Worm (Caenorhabditis elegans) whole organism, young adult: ENCODE measurements around the gene R53.8.
A peak's percentile ranks its signal among the peaks of the same experiment; 100 is the strongest.

Experiments
- B0261.1 ChIP-seq: sonication (generic microtip); optimal IDR thresholded peaks from 2 replicates; lab custom pipeline; 2016; ENCODE audit warnings: mild to moderate bottlenecking, missing genetic modification characterization, moderate library complexity, missing compliant biosample characterization
- F10E7.11 ChIP-seq: sonication (generic microtip); optimal IDR thresholded peaks from 2 replicates; lab custom pipeline; 2017; ENCODE audit warnings: mild to moderate bottlenecking, missing genetic modification characterization, moderate library complexity, missing compliant biosample characterization
- F23B12.7 ChIP-seq: sonication (generic microtip); optimal IDR thresholded peaks from 2 replicates; lab custom pipeline; 2017; ENCODE audit warnings: missing genetic modification characterization, mild to moderate bottlenecking, missing compliant biosample characterization, antibody characterized with exemption, moderate library complexity; ENCODE audit not compliant: insufficient read depth
- F37B4.10 ChIP-seq: fragments of 200-800 bp; sonication (Bioruptor generic); IDR thresholded peaks from 2 replicates; pipeline ENCODE4 v1.3.6; 2022; ENCODE audit warnings: missing genetic modification characterization, missing compliant biosample characterization
- F39B2.1 ChIP-seq: fragments of 200-800 bp; sonication (Bioruptor generic); IDR thresholded peaks from 2 replicates; pipeline ENCODE4 v1.3.6; 2022; ENCODE audit warnings: missing genetic modification reagents, missing genetic modification characterization, missing compliant biosample characterization
- T26A5.8 ChIP-seq: sonication (generic microtip); optimal IDR thresholded peaks from 2 replicates; lab custom pipeline; 2016; ENCODE audit warnings: missing genetic modification characterization, missing compliant biosample characterization
- Y53G8AR.9 ChIP-seq: fragments of 200-800 bp; sonication (Bioruptor generic); conservative IDR thresholded peaks from 2 replicates; pipeline ENCODE4 v1.3.6; 2022; ENCODE audit warnings: missing genetic modification reagents, missing genetic modification characterization, missing compliant biosample characterization
- Y56A3A.18 ChIP-seq: fragments of 200-800 bp; sonication (Bioruptor generic); IDR thresholded peaks from 2 replicates; pipeline ENCODE4 v1.3.6; 2022; ENCODE audit warnings: missing genetic modification reagents, missing genetic modification characterization, missing compliant biosample characterization
- Y79H2A.3 ChIP-seq: fragments of 200-800 bp; sonication (Bioruptor generic); conservative IDR thresholded peaks from 2 replicates; pipeline ENCODE4 v1.3.6; 2022; ENCODE audit warnings: missing genetic modification reagents, missing genetic modification characterization, missing compliant biosample characterization
- akir-1 ChIP-seq: fragments of 200-800 bp; sonication (Bioruptor generic); optimal IDR thresholded peaks from 2 replicates; lab custom pipeline; 2018; ENCODE audit warnings: mild to moderate bottlenecking, missing genetic modification characterization, moderate library complexity, missing compliant biosample characterization
- ama-1 ChIP-seq, 3 experiments: fragments of 150-350 bp in 1 of 3; sonication (generic microtip) in 2 of 3; optimal IDR thresholded peaks; 2 replicates each; lab custom pipeline; 2014 to 2018; ENCODE audit warnings: missing biosample characterization in 2 of 3, missing genetic modification characterization in 2 of 3, missing genetic modification reagents in 2 of 3
- aptf-2 ChIP-seq: fragments of 200-800 bp; sonication (Bioruptor generic); conservative IDR thresholded peaks from 2 replicates; pipeline ENCODE4 v1.3.6; 2022; ENCODE audit warnings: missing genetic modification reagents, missing genetic modification characterization, missing compliant biosample characterization
- aptf-3 ChIP-seq: fragments of 200-800 bp; sonication (Bioruptor generic); IDR thresholded peaks from 2 replicates; pipeline ENCODE4 v1.3.6; 2022; ENCODE audit warnings: missing genetic modification characterization, missing compliant biosample characterization
- athp-1 ChIP-seq: sonication (generic microtip); optimal IDR thresholded peaks from 2 replicates; lab custom pipeline; 2017; ENCODE audit warnings: mild to moderate bottlenecking, missing genetic modification characterization, missing compliant biosample characterization
- attf-3 ChIP-seq: fragments of 200-800 bp; sonication (Bioruptor generic); conservative IDR thresholded peaks from 2 replicates; pipeline ENCODE4 v1.3.6; 2022; ENCODE audit warnings: missing genetic modification reagents, missing genetic modification characterization, missing compliant biosample characterization
- attf-5 ChIP-seq: fragments of 200-800 bp; sonication (Bioruptor generic); optimal IDR thresholded peaks from 2 replicates; lab custom pipeline; 2018; ENCODE audit warnings: mild to moderate bottlenecking, missing genetic modification characterization, missing compliant biosample characterization
- bed-1 ChIP-seq: fragments of 200-800 bp; sonication (Bioruptor generic); IDR thresholded peaks from 2 replicates; pipeline ENCODE4 v1.3.6; 2022; ENCODE audit warnings: missing genetic modification reagents, missing genetic modification characterization, missing compliant biosample characterization
- cebp-1 ChIP-seq, 2 experiments: fragments of 200-800 bp in 1 of 2; sonication (Bioruptor generic) in 1 of 2; sonication (generic microtip) in 1 of 2; IDR thresholded peaks in 1 of 2; optimal IDR thresholded peaks in 1 of 2; 2 replicates each; pipeline versions ENCODE4 v1.3.6 to Lab custom; 2017 to 2022; ENCODE audit warnings: missing compliant biosample characterization in 2 of 2, missing genetic modification characterization in 2 of 2, mild to moderate bottlenecking in 1 of 2, missing genetic modification reagents in 1 of 2, moderate library complexity in 1 of 2
- ceh-79 ChIP-seq: sonication (generic microtip); optimal IDR thresholded peaks from 2 replicates; lab custom pipeline; 2017; ENCODE audit warnings: mild to moderate bottlenecking, missing genetic modification characterization, missing compliant biosample characterization
- ceh-91 ChIP-seq: fragments of 200-800 bp; sonication (Bioruptor generic); IDR thresholded peaks from 2 replicates; pipeline ENCODE4 v1.3.6; 2022; ENCODE audit warnings: missing genetic modification reagents, missing genetic modification characterization, missing compliant biosample characterization
- chd-7 ChIP-seq: sonication (generic microtip); optimal IDR thresholded peaks from 2 replicates; lab custom pipeline; 2016; ENCODE audit warnings: mild to moderate bottlenecking, missing genetic modification characterization, moderate library complexity, missing compliant biosample characterization
- die-1 ChIP-seq: sonication (generic microtip); optimal IDR thresholded peaks from 2 replicates; lab custom pipeline; 2016; ENCODE audit warnings: missing genotype, mild to moderate bottlenecking, missing genetic modification characterization, missing compliant biosample characterization
- dpff-1 ChIP-seq: sonication (generic microtip); optimal IDR thresholded peaks from 2 replicates; lab custom pipeline; 2017; ENCODE audit warnings: mild to moderate bottlenecking, missing genetic modification characterization, missing compliant biosample characterization
- efl-1 ChIP-seq: fragments of 150-350 bp; optimal IDR thresholded peaks from 2 replicates; lab custom pipeline; 2014; ENCODE audit warnings: missing biosample characterization, missing genetic modification reagents, missing genetic modification characterization
- egl-18 ChIP-seq: fragments of 200-800 bp; sonication (Bioruptor generic); IDR thresholded peaks from 2 replicates; pipeline ENCODE4 v1.3.6; 2022; ENCODE audit warnings: missing genetic modification reagents, missing genetic modification characterization, missing compliant biosample characterization
- egl-44 ChIP-seq: fragments of 200-800 bp; sonication (Bioruptor generic); IDR thresholded peaks from 2 replicates; pipeline ENCODE4 v1.3.6; 2022; ENCODE audit warnings: missing genetic modification reagents, missing genetic modification characterization, missing compliant biosample characterization
- hlh-26 ChIP-seq: fragments of 200-800 bp; sonication (Bioruptor generic); conservative IDR thresholded peaks from 2 replicates; pipeline ENCODE4 v1.3.6; 2022; ENCODE audit warnings: missing genetic modification reagents, missing genetic modification characterization, missing compliant biosample characterization
- lin-40 ChIP-seq: sonication (generic microtip); optimal IDR thresholded peaks from 2 replicates; lab custom pipeline; 2016; ENCODE audit warnings: missing genetic modification characterization, mild to moderate bottlenecking, missing compliant biosample characterization, missing genotype, missing genetic modification reagents
- lsl-1 ChIP-seq: fragments of 200-800 bp; sonication (Bioruptor generic); optimal IDR thresholded peaks from 2 replicates; lab custom pipeline; 2018; ENCODE audit warnings: mild to moderate bottlenecking, missing genetic modification characterization, moderate library complexity, missing compliant biosample characterization
- lsy-27 ChIP-seq: sonication (generic microtip); optimal IDR thresholded peaks from 2 replicates; lab custom pipeline; 2017; ENCODE audit warnings: missing genetic modification characterization, mild to moderate bottlenecking, missing compliant biosample characterization, antibody characterized with exemption, missing genotype, borderline replicate concordance; ENCODE audit not compliant: insufficient read depth
- madf-3 ChIP-seq: fragments of 200-800 bp; sonication (Bioruptor generic); IDR thresholded peaks from 2 replicates; pipeline ENCODE4 v1.3.6; 2022; ENCODE audit warnings: missing genetic modification reagents, missing genetic modification characterization, missing compliant biosample characterization
- madf-6 ChIP-seq: fragments of 200-800 bp; sonication (Bioruptor generic); IDR thresholded peaks from 2 replicates; pipeline ENCODE4 v1.3.6; 2022; ENCODE audit warnings: missing genetic modification reagents, missing genetic modification characterization, missing compliant biosample characterization
- mes-4 ChIP-seq: sonication (generic microtip); optimal IDR thresholded peaks from 2 replicates; lab custom pipeline; 2016; ENCODE audit warnings: missing genotype, missing genetic modification characterization, missing compliant biosample characterization
- nhr-120 ChIP-seq: fragments of 200-800 bp; sonication (Bioruptor generic); IDR thresholded peaks from 2 replicates; pipeline ENCODE4 v1.3.6; 2022; ENCODE audit warnings: missing genetic modification characterization, missing compliant biosample characterization
- nhr-179 ChIP-seq: sonication (generic microtip); optimal IDR thresholded peaks from 2 replicates; lab custom pipeline; 2016; ENCODE audit warnings: mild to moderate bottlenecking, missing genetic modification characterization, missing compliant biosample characterization
- nhr-27 ChIP-seq: fragments of 200-800 bp; sonication (Bioruptor generic); optimal IDR thresholded peaks from 2 replicates; lab custom pipeline; 2018; ENCODE audit warnings: mild to moderate bottlenecking, missing genetic modification characterization, moderate library complexity, missing compliant biosample characterization
- nhr-80 ChIP-seq: sonication (generic microtip); optimal IDR thresholded peaks from 2 replicates; lab custom pipeline; 2016; ENCODE audit warnings: missing genetic modification characterization, missing compliant biosample characterization
- pbrm-1 ChIP-seq: fragments of 200-800 bp; sonication (Bioruptor generic); IDR thresholded peaks from 2 replicates; pipeline ENCODE4 v1.3.6; 2022; ENCODE audit warnings: missing genetic modification reagents, missing genetic modification characterization, missing compliant biosample characterization
- repo-1 ChIP-seq: sonication (generic microtip); optimal IDR thresholded peaks from 2 replicates; lab custom pipeline; 2017; ENCODE audit warnings: mild to moderate bottlenecking, missing genetic modification characterization, missing compliant biosample characterization
- snpc-3.4 ChIP-seq: sonication (generic microtip); optimal IDR thresholded peaks from 2 replicates; lab custom pipeline; 2017; ENCODE audit warnings: missing genetic modification characterization, mild to moderate bottlenecking, missing compliant biosample characterization, antibody characterized with exemption, moderate library complexity, missing genotype, missing genetic modification reagents
- somi-1 ChIP-seq: fragments of 200-800 bp; sonication (Bioruptor generic); optimal IDR thresholded peaks from 2 replicates; lab custom pipeline; 2018; ENCODE audit warnings: mild to moderate bottlenecking, missing genetic modification characterization, missing compliant biosample characterization
- tbx-9 ChIP-seq: sonication (generic microtip); optimal IDR thresholded peaks from 2 replicates; lab custom pipeline; 2016; ENCODE audit warnings: borderline replicate concordance, missing genetic modification characterization, inconsistent platforms, missing compliant biosample characterization
- unc-130 ChIP-seq: sonication (generic microtip); optimal IDR thresholded peaks from 2 replicates; lab custom pipeline; 2016; ENCODE audit warnings: missing genetic modification reagents, missing genetic modification characterization, missing compliant biosample characterization
- zfh-2 ChIP-seq: fragments of 200-800 bp; sonication (Bioruptor generic); conservative IDR thresholded peaks from 2 replicates; pipeline ENCODE4 v1.3.6; 2022; ENCODE audit warnings: missing genetic modification reagents, missing genetic modification characterization, missing compliant biosample characterization
- ztf-28 ChIP-seq: fragments of 200-800 bp; sonication (Bioruptor generic); IDR thresholded peaks from 2 replicates; pipeline ENCODE4 v1.3.6; 2022; ENCODE audit warnings: missing genetic modification reagents, missing genetic modification characterization, missing compliant biosample characterization

The R53.8 gene

DNA sequence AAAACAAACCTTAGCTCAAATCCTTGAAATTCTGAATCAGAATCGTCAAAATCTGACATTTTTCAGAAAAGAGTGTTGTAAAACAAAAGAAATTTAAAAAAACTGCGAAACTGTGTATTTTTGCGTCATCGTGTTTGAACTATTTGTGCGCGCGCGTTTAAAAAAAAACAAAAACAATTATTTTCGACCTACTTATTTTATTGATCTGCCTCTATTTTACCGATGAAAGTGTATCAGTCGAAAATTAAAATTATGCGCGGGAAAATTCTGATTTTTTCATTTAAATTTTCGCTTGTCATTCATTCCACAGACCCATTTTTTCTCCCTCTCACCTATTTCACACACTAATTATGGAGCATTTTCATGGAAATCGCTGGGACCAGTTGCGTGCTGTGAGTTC lies 37.6 kb upstream of the R53.8 start, which contains the start of the genes C05C10.7 and C05C10.5 (continued):
- TF ChIP-seq snpc-3.4 (tag; lab: Kevin White, UChicago) (peak; percentile 88), repo-1 (tag; lab: Kevin White, UChicago) (no peak), attf-3 (GFP tag; lab: Robert Waterston, UW) (0 out of 2 replicates have a peak, but pooled peaks have one; percentile 16), chd-7 (tag; lab: Kevin White, UChicago) (no peak)

DNA sequence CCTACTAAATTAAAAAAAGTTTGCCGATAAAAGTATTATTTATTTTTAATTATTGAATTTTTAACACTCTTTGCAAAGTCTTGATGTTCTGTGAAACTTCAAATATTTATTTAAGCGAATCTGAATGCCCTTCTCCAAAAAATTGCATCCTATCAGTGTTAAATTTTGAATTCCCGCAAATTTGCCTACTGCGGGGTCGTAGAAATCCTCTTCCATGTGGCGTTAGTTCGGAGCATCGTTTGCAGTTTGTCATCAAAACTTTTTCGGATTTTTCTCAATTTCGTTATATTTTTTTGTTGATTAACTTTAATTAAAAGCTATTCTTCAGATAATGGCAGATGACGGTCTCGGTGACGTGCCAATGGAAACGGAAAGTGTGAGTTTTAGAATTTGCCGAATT lies 36.1 kb upstream of the R53.8 start, which contains the start of gene ufd-3:
Gene ufd-3 (plus strand): TSS at position 324 of the 400 bp plus-strand sequence.
- TF ChIP-seq akir-1 (GFP tag; lab: Kevin White, UChicago) (peak; percentile 24), Y56A3A.18 (GFP tag; lab: Robert Waterston, UW) (no peak), unc-130 (GFP tag; lab: Kevin White, UChicago) (peak; percentile 90), Y79H2A.3 (0 out of 2 replicates have a peak, but pooled peaks have one; percentile 9), aptf-3 (GFP tag; lab: Robert Waterston, UW) (no peak), madf-3 (0 out of 2 replicates have a peak, but pooled peaks have one; percentile 59), bed-1 (GFP tag; lab: Robert Waterston, UW) (no peak), nhr-80 (peak; percentile 33), F23B12.7 (tag; lab: Kevin White, UChicago) (peak; percentile 64), B0261.1 (no peak), snpc-3.4 (tag; lab: Kevin White, UChicago) (peak; percentile 58), ztf-28 (GFP tag; lab: Robert Waterston, UW) (no peak), hlh-26 (GFP tag; lab: Robert Waterston, UW) (no peak), madf-6 (peak; percentile 75), efl-1 (peak; percentile 86), nhr-120 (no peak), attf-5 (GFP tag; lab: Kevin White, UChicago) (peak; percentile 81), nhr-27 (peak; percentile 27), Y53G8AR.9 (GFP tag; lab: Robert Waterston, UW) (no peak), pbrm-1 (GFP tag; lab: Robert Waterston, UW) (peak; percentile 54; the same call in 1 of the 2 replicates), tbx-9 (tag; lab: Kevin White, UChicago) (no peak), F10E7.11 (peak; percentile 25), F39B2.1 (GFP tag; lab: Robert Waterston, UW) (no peak), cebp-1 (GFP tag; IDR thresholded peaks at IDR 0.05; lab: Robert Waterston, UW) (no peak), cebp-1 (tag; optimal IDR thresholded peaks at IDR 0.05; lab: Kevin White, UChicago) (peak; percentile 63), zfh-2 (GFP tag; lab: Robert Waterston, UW) (no peak), ceh-91 (GFP tag; lab: Robert Waterston, UW) (peak; percentile 19; the same call in 1 of the 2 replicates), ceh-79 (no peak), die-1 (tag; lab: Kevin White, UChicago) (no peak), lsl-1 (peak; percentile 54), nhr-179 (tag; lab: Kevin White, UChicago) (no peak), lin-40 (tag; lab: Kevin White, UChicago) (no peak), mes-4 (tag; lab: Kevin White, UChicago) (no peak), dpff-1 (tag; lab: Kevin White, UChicago) (no peak), lsy-27 (tag; lab: Kevin White, UChicago) (no peak), egl-18 (GFP tag; lab: Robert Waterston, UW) (no peak), F37B4.10 (GFP tag; lab: Robert Waterston, UW) (no peak), egl-44 (0 out of 2 replicates have a peak, but pooled peaks have one; percentile 55), ama-1 (optimal IDR thresholded peaks at IDR 0.05; lab: Kevin White, UChicago) (no peak), ama-1 (GFP tag; optimal IDR thresholded peaks at IDR 0.05; lab: Kevin White, UChicago) (no peak), T26A5.8 (no peak), somi-1 (GFP tag; lab: Kevin White, UChicago) (peak; percentile 51), aptf-2 (GFP tag; lab: Robert Waterston, UW) (peak; percentile 69; the same call in 1 of the 2 replicates), athp-1 (peak; percentile 64)
